Worm (Caenorhabditis elegans): Measurements from ENCODE around the gene ent-5.
A peak's percentile ranks its signal among the peaks of the same experiment; 100 is the strongest.

ent-5 gene

ce11 chrX:4662964-4663684 is 14.1 kb upstream of the ent-5 start:
- TF ChIP-seq lin-13 (GFP tag; optimal IDR thresholded peaks at IDR 0.05), result no peak
- no peak for TF ChIP-seq ztf-4 (tag; optimal IDR thresholded peaks at IDR 0.05)
- TF ChIP-seq dsc-1 (tag; optimal IDR thresholded peaks at IDR 0.05), result no peak
- peak; percentile 6 for TF ChIP-seq lin-14 (GFP tag; optimal IDR thresholded peaks at IDR 0.05)
- TF ChIP-seq sox-4 (tag; optimal IDR thresholded peaks at IDR 0.05), result no peak
- TF ChIP-seq efl-1 (optimal IDR thresholded peaks at IDR 0.05), result peak in 1 of 2 experiments; percentile 10
- peak in 1 of 2 experiments; percentile 55 for TF ChIP-seq efl-1 (GFP tag; optimal IDR thresholded peaks at IDR 0.05 in 1 of 2)
- no peak for TF ChIP-seq dpl-1 (GFP tag; optimal IDR thresholded peaks at IDR 0.05)
- TF ChIP-seq nhr-84 (tag; optimal IDR thresholded peaks at IDR 0.05), result no peak
- TF ChIP-seq mab-9 (GFP tag; IDR thresholded peaks at IDR 0.05), result no peak
- TF ChIP-seq C16A3.4 (tag; optimal IDR thresholded peaks at IDR 0.05), result no peak
- TF ChIP-seq tbx-2 (tag; optimal IDR thresholded peaks at IDR 0.05), result no peak
- TF ChIP-seq lin-39 (tag; optimal IDR thresholded peaks at IDR 0.05), result no peak
- no peak for TF ChIP-seq lin-35 (GFP tag; optimal IDR thresholded peaks at IDR 0.05)
- peak; percentile 10 for TF ChIP-seq nhr-71 (tag; optimal IDR thresholded peaks at IDR 0.05)
- no peak for TF ChIP-seq hlh-17 (GFP tag; optimal IDR thresholded peaks at IDR 0.05; ENCODE audit: borderline replicate concordance)
- TF ChIP-seq rnt-1 (tag; optimal IDR thresholded peaks at IDR 0.05), result no peak
- TF ChIP-seq blmp-1 (tag; optimal IDR thresholded peaks at IDR 0.05), result peak; percentile 7
- TF ChIP-seq fkh-10 (GFP tag; optimal IDR thresholded peaks at IDR 0.05), result no peak
- TF ChIP-seq nhr-20 (tag; optimal IDR thresholded peaks at IDR 0.05), result peak; percentile 25
- TF ChIP-seq unc-86 (tag; optimal IDR thresholded peaks at IDR 0.05), result no peak
- no peak for TF ChIP-seq unc-130 (tag; optimal IDR thresholded peaks at IDR 0.05)
- TF ChIP-seq nhr-47 (tag; optimal IDR thresholded peaks at IDR 0.05), result no peak
- no peak for TF ChIP-seq nhr-12 (tag; optimal IDR thresholded peaks at IDR 0.05)
- TF ChIP-seq nhr-85 (tag), result peak; percentile 77
- no peak for TF ChIP-seq xbp-1 (tag; optimal IDR thresholded peaks at IDR 0.05)
- peak in 5 of 6 experiments; percentile 55 to 81 (median 61) for TF ChIP-seq elt-3 (tag; optimal IDR thresholded peaks at IDR 0.05)
- no peak for TF ChIP-seq nhr-19 (GFP tag; conservative IDR thresholded peaks at IDR 0.05)

- TF ChIP-seq mab-9 (GFP tag; IDR thresholded peaks at IDR 0.05) (no peak), ztf-4 (tag; optimal IDR thresholded peaks at IDR 0.05) (no peak), snpc-4 (tag; optimal IDR thresholded peaks at IDR 0.05) (no peak), hpl-2 (GFP tag; optimal IDR thresholded peaks at IDR 0.05) (no peak), ama-1 (optimal IDR thresholded peaks at IDR 0.05) (no peak), nhr-11 (tag; optimal IDR thresholded peaks at IDR 0.05) (no peak), grh-1 (GFP tag; IDR thresholded peaks at IDR 0.05) (peak; percentile 54), skn-1 (tag; optimal IDR thresholded peaks at IDR 0.05) (peak; percentile 82), ceh-63 (GFP tag; optimal IDR thresholded peaks at IDR 0.05) (no peak), pqm-1 (tag; optimal IDR thresholded peaks at IDR 0.05) (peak; percentile 79), sup-37 (GFP tag; optimal IDR thresholded peaks at IDR 0.05) (no peak), lin-13 (GFP tag; optimal IDR thresholded peaks at IDR 0.05) (no peak), nhr-47 (tag; optimal IDR thresholded peaks at IDR 0.05) (peak; percentile 37), unc-130 (tag; optimal IDR thresholded peaks at IDR 0.05) (peak; percentile 13), ztf-11 (tag; optimal IDR thresholded peaks at IDR 0.05) (no peak), dsc-1 (tag; optimal IDR thresholded peaks at IDR 0.05) (no peak), aly-2 (tag; optimal IDR thresholded peaks at IDR 0.05) (no peak), snu-23 (GFP tag; optimal IDR thresholded peaks at IDR 0.05) (peak; percentile 77), xbp-1 (tag; optimal IDR thresholded peaks at IDR 0.05) (peak; percentile 66), mef-2 (tag; optimal IDR thresholded peaks at IDR 0.05) (no peak), fkh-10 (GFP tag; optimal IDR thresholded peaks at IDR 0.05) (no peak), sox-4 (tag; optimal IDR thresholded peaks at IDR 0.05) (no peak), blmp-1 (tag; optimal IDR thresholded peaks at IDR 0.05) (peak; percentile 98), nhr-71 (tag; optimal IDR thresholded peaks at IDR 0.05) (peak; percentile 75), swsn-7 (tag; optimal IDR thresholded peaks at IDR 0.05) (peak; percentile 49), sptf-1 (tag; optimal IDR thresholded peaks at IDR 0.05) (no peak), zip-4 (GFP tag; optimal IDR thresholded peaks at IDR 0.05) (peak; percentile 84), ceh-82 (tag; optimal IDR thresholded peaks at IDR 0.05) (peak; percentile 25 to 49 (median 37)), mep-1 (tag; optimal IDR thresholded peaks at IDR 0.05) (peak; percentile 80), nhr-12 (tag; optimal IDR thresholded peaks at IDR 0.05) (no peak), C34B4.2 (tag; optimal IDR thresholded peaks at IDR 0.05) (no peak), lsy-2 (tag; optimal IDR thresholded peaks at IDR 0.05) (peak; percentile 28 to 61), C04F5.9 (tag; optimal IDR thresholded peaks at IDR 0.05) (no peak), unc-98 (GFP tag; IDR thresholded peaks at IDR 0.05) (no peak)
These were observed 13.4 kb upstream of the ent-5 start for ce11 chrX:4662293-4662825.
